Worm (Caenorhabditis elegans) whole organism, young adult: ENCODE data around the gene H25K10.2.
"Not testable (repeated sequence)": the region's sequence is repeated elsewhere in the genome, so short reads cannot be mapped to it uniquely, and the experiment has no call there.

Experiments used
- B0019.2 ChIP-seq: fragments of 200-800 bp; sonication (Bioruptor generic); conservative IDR thresholded peaks from 2 replicates; pipeline ENCODE4 v1.3.6; 2022; ENCODE audit warnings: missing genetic modification reagents, missing genetic modification characterization, missing compliant biosample characterization
- B0035.1 ChIP-seq: sonication (generic microtip); optimal IDR thresholded peaks from 2 replicates; lab custom pipeline; 2016; ENCODE audit warnings: missing genetic modification characterization, mild to moderate bottlenecking, missing compliant biosample characterization, missing genotype, missing genetic modification reagents
- F10E7.11 ChIP-seq: sonication (generic microtip); optimal IDR thresholded peaks from 2 replicates; lab custom pipeline; 2017; ENCODE audit warnings: mild to moderate bottlenecking, missing genetic modification characterization, moderate library complexity, missing compliant biosample characterization
- Y53F4B.3 ChIP-seq: fragments of 200-800 bp; sonication (Bioruptor generic); IDR thresholded peaks from 2 replicates; pipeline ENCODE4 v1.3.6; 2022; ENCODE audit warnings: missing genetic modification reagents, missing genetic modification characterization, missing compliant biosample characterization
- Y53G8AR.9 ChIP-seq: fragments of 200-800 bp; sonication (Bioruptor generic); conservative IDR thresholded peaks from 2 replicates; pipeline ENCODE4 v1.3.6; 2022; ENCODE audit warnings: missing genetic modification reagents, missing genetic modification characterization, missing compliant biosample characterization
- Y67H2A.10 ChIP-seq: fragments of 200-800 bp; sonication (Bioruptor generic); conservative IDR thresholded peaks from 2 replicates; pipeline ENCODE4 v1.3.6; 2022; ENCODE audit warnings: missing genetic modification reagents, missing genetic modification characterization, missing compliant biosample characterization
- ZK185.1 ChIP-seq: sonication (generic microtip); optimal IDR thresholded peaks from 2 replicates; lab custom pipeline; 2016; ENCODE audit warnings: mild to moderate bottlenecking, missing genetic modification characterization, missing compliant biosample characterization; ENCODE audit not compliant: poor library complexity, severe bottlenecking
- akir-1 ChIP-seq: fragments of 200-800 bp; sonication (Bioruptor generic); optimal IDR thresholded peaks from 2 replicates; lab custom pipeline; 2018; ENCODE audit warnings: mild to moderate bottlenecking, missing genetic modification characterization, moderate library complexity, missing compliant biosample characterization
- attf-5 ChIP-seq: fragments of 200-800 bp; sonication (Bioruptor generic); optimal IDR thresholded peaks from 2 replicates; lab custom pipeline; 2018; ENCODE audit warnings: mild to moderate bottlenecking, missing genetic modification characterization, missing compliant biosample characterization
- attf-6 ChIP-seq: fragments of 200-800 bp; sonication (Bioruptor generic); IDR thresholded peaks from 2 replicates; pipeline ENCODE4 v1.3.6; 2022; ENCODE audit warnings: missing genetic modification reagents, missing genetic modification characterization, missing compliant biosample characterization
- ceh-58 ChIP-seq: fragments of 200-800 bp; sonication (Bioruptor generic); IDR thresholded peaks from 2 replicates; pipeline ENCODE4 v1.3.6; 2022; ENCODE audit warnings: missing genetic modification characterization, missing compliant biosample characterization
- dpff-1 ChIP-seq: sonication (generic microtip); optimal IDR thresholded peaks from 2 replicates; lab custom pipeline; 2017; ENCODE audit warnings: mild to moderate bottlenecking, missing genetic modification characterization, missing compliant biosample characterization
- dpl-1 ChIP-seq: fragments of 150-350 bp; optimal IDR thresholded peaks from 2 replicates; lab custom pipeline; 2014; ENCODE audit warnings: missing biosample characterization, missing genetic modification reagents, missing genetic modification characterization
- efl-1 ChIP-seq: fragments of 150-350 bp; optimal IDR thresholded peaks from 2 replicates; lab custom pipeline; 2014; ENCODE audit warnings: missing biosample characterization, missing genetic modification reagents, missing genetic modification characterization
- hlh-12 ChIP-seq: sonication (generic microtip); optimal IDR thresholded peaks from 2 replicates; lab custom pipeline; 2016; ENCODE audit warnings: missing genetic modification characterization, missing compliant biosample characterization
- lir-1 ChIP-seq: fragments of 200-800 bp; sonication (Bioruptor generic); conservative IDR thresholded peaks from 2 replicates; pipeline ENCODE4 v1.3.6; 2022; ENCODE audit warnings: missing genetic modification reagents, missing genetic modification characterization, missing compliant biosample characterization
- lsy-27 ChIP-seq: sonication (generic microtip); optimal IDR thresholded peaks from 2 replicates; lab custom pipeline; 2017; ENCODE audit warnings: missing genetic modification characterization, mild to moderate bottlenecking, missing compliant biosample characterization, antibody characterized with exemption, missing genotype, borderline replicate concordance; ENCODE audit not compliant: insufficient read depth
- madf-10 ChIP-seq: sonication (generic microtip); optimal IDR thresholded peaks from 2 replicates; lab custom pipeline; 2016; ENCODE audit warnings: mild to moderate bottlenecking, missing genetic modification characterization, missing compliant biosample characterization
- madf-3 ChIP-seq: fragments of 200-800 bp; sonication (Bioruptor generic); IDR thresholded peaks from 2 replicates; pipeline ENCODE4 v1.3.6; 2022; ENCODE audit warnings: missing genetic modification reagents, missing genetic modification characterization, missing compliant biosample characterization
- madf-6 ChIP-seq: fragments of 200-800 bp; sonication (Bioruptor generic); IDR thresholded peaks from 2 replicates; pipeline ENCODE4 v1.3.6; 2022; ENCODE audit warnings: missing genetic modification reagents, missing genetic modification characterization, missing compliant biosample characterization
- nfya-2 ChIP-seq: fragments of 200-800 bp; sonication (Bioruptor generic); IDR thresholded peaks from 2 replicates; pipeline ENCODE4 v1.3.6; 2022; ENCODE audit warnings: missing genetic modification reagents, missing genetic modification characterization, missing compliant biosample characterization
- nhr-80 ChIP-seq: sonication (generic microtip); optimal IDR thresholded peaks from 2 replicates; lab custom pipeline; 2016; ENCODE audit warnings: missing genetic modification characterization, missing compliant biosample characterization
- nhr-90 ChIP-seq: sonication (generic microtip); optimal IDR thresholded peaks from 2 replicates; lab custom pipeline; 2016; ENCODE audit warnings: missing genotype, mild to moderate bottlenecking, missing genetic modification characterization, missing compliant biosample characterization
- sdz-38 ChIP-seq: sonication (generic microtip); optimal IDR thresholded peaks from 2 replicates; lab custom pipeline; 2016; ENCODE audit warnings: missing genotype, missing genetic modification characterization, missing compliant biosample characterization
- snpc-1.1 ChIP-seq: sonication (generic microtip); optimal IDR thresholded peaks from 2 replicates; lab custom pipeline; 2017; ENCODE audit warnings: missing genetic modification characterization, mild to moderate bottlenecking, missing compliant biosample characterization, antibody characterized with exemption, moderate library complexity, missing genotype, missing genetic modification reagents; ENCODE audit not compliant: insufficient read depth
- snpc-1.3 ChIP-seq: sonication (generic microtip); optimal IDR thresholded peaks from 2 replicates; lab custom pipeline; 2017; ENCODE audit warnings: missing genetic modification characterization, mild to moderate bottlenecking, missing compliant biosample characterization, antibody characterized with exemption, moderate library complexity, missing genotype, missing genetic modification reagents; ENCODE audit not compliant: insufficient read depth
- snpc-3.4 ChIP-seq: sonication (generic microtip); optimal IDR thresholded peaks from 2 replicates; lab custom pipeline; 2017; ENCODE audit warnings: missing genetic modification characterization, mild to moderate bottlenecking, missing compliant biosample characterization, antibody characterized with exemption, moderate library complexity, missing genotype, missing genetic modification reagents
- snpc-4 ChIP-seq, 5 experiments: fragments of 150-350 bp in 1 of 5; sonication (generic microtip) in 4 of 5; optimal IDR thresholded peaks; 2 replicates each; lab custom pipeline; 2014 to 2018; ENCODE audit warnings: missing genetic modification characterization in 5 of 5, missing biosample characterization in 3 of 5, antibody characterized with exemption in 2 of 5, mild to moderate bottlenecking in 2 of 5, missing compliant biosample characterization in 2 of 5, missing genotype in 2 of 5, moderate library complexity in 2 of 5, missing genetic modification reagents in 1 of 5
- tbp1 ChIP-seq: fragments of 200-800 bp; sonication (Bioruptor generic); optimal IDR thresholded peaks from 2 replicates; lab custom pipeline; 2018; ENCODE audit warnings: mild to moderate bottlenecking, missing genetic modification characterization, missing compliant biosample characterization
- unc-130 ChIP-seq: sonication (generic microtip); optimal IDR thresholded peaks from 2 replicates; lab custom pipeline; 2016; ENCODE audit warnings: missing genetic modification reagents, missing genetic modification characterization, missing compliant biosample characterization
- zim-3 ChIP-seq: sonication (generic microtip); optimal IDR thresholded peaks from 2 replicates; lab custom pipeline; 2017; ENCODE audit warnings: mild to moderate bottlenecking, missing genetic modification characterization, moderate library complexity, missing compliant biosample characterization
- ztf-26 ChIP-seq: sonication (generic microtip); optimal IDR thresholded peaks from 2 replicates; lab custom pipeline; 2017; ENCODE audit warnings: missing genetic modification characterization, missing compliant biosample characterization
- ztf-28 ChIP-seq: fragments of 200-800 bp; sonication (Bioruptor generic); IDR thresholded peaks from 2 replicates; pipeline ENCODE4 v1.3.6; 2022; ENCODE audit warnings: missing genetic modification reagents, missing genetic modification characterization, missing compliant biosample characterization

The H25K10.2 gene

DNA sequence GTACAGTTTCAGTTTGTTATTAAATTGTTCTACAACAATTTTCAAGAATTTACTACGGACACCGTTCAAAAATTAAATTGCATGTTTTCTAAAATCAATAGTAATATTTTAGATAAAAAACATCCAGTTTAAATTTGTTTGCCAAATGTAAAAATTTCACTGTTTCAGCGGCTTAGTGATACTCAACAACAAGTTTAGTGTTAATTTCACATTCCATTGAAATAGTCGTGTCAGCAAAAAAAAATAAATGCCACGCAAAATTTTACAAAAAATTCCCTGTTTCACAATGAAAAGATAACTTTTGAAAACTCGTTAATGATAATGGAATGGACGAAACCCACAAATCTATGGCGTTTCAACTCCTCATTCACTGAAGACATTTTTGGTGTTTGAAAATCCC lies 5.4 kb upstream of the H25K10.2 start:
- peak; percentile 54; the same call in 1 of the 2 replicates for TF ChIP-seq attf-6 (GFP tag; lab: Robert Waterston, UW)
- no peak for TF ChIP-seq ztf-26 (tag; lab: Kevin White, UChicago)
- TF ChIP-seq snpc-4 (GFP tag; optimal IDR thresholded peaks at IDR 0.05; lab: Kevin White, UChicago): no peak
- peak in 2 of 4 experiments; percentile 22 to 58 for TF ChIP-seq snpc-4 (tag; optimal IDR thresholded peaks at IDR 0.05; lab: Kevin White, UChicago)
- TF ChIP-seq Y53G8AR.9: no peak
- TF ChIP-seq lsy-27 (tag; lab: Kevin White, UChicago): no peak

ce11 chrIV:16209440-16209839 lies 1.4 kb downstream of the H25K10.2 start:
- TF ChIP-seq snpc-1.1 (tag; lab: Kevin White, UChicago) (peak; percentile 52), snpc-4 (tag; optimal IDR thresholded peaks at IDR 0.05; lab: Kevin White, UChicago) (peak; percentile 20 to 92 (median 65)), attf-6 (GFP tag; lab: Robert Waterston, UW) (peak; percentile 78)
- not testable (repeated sequence) for TF ChIP-seq snpc-4 (GFP tag; optimal IDR thresholded peaks at IDR 0.05; lab: Kevin White, UChicago)
- TF ChIP-seq, all 124 proteins: peak for 3; not testable (repeated sequence) for 121

DNA sequence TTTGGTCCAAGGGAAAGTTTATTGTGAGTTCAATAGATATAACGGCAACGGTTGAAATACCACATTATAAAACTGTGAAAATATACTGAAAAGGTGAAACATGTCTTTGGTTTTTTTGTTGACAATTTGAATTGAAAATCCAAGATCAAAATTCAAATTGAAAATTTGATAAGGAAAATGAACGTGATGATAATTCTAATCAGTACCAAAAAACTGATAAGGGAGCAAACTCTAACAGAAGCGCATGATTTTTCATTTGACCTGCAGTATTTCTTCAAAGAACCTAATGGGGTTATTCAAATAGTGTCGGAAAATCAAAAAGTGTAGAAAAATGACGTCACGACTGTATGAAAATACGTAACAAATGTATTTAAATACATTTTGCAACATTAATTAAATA lies 7.4 kb downstream of the H25K10.2 start:
- TF ChIP-seq ceh-58 (GFP tag; lab: Robert Waterston, UW): no peak
- no peak for TF ChIP-seq B0035.1 (tag; lab: Kevin White, UChicago)
- TF ChIP-seq nhr-80: peak; percentile 66

ce11 chrIV:16202074-16202473 lies 8.7 kb downstream of the H25K10.2 start, which contains the start of gene H25K10.1:
TSS of gene H25K10.1 (plus strand) at chrIV:16202374.
- TF ChIP-seq snpc-1.3 (tag; lab: Kevin White, UChicago) (no peak), sdz-38 (tag; lab: Kevin White, UChicago) (no peak), hlh-12 (tag; lab: Kevin White, UChicago) (no peak), ztf-28 (GFP tag; lab: Robert Waterston, UW) (no peak), tbp1 (GFP tag; lab: Kevin White, UChicago) (no peak), ZK185.1 (tag; lab: Kevin White, UChicago) (no peak), ztf-26 (tag; lab: Kevin White, UChicago) (no peak), unc-130 (GFP tag; lab: Kevin White, UChicago) (no peak), nfya-2 (GFP tag; lab: Robert Waterston, UW) (no peak), lir-1 (GFP tag; lab: Robert Waterston, UW) (no peak), dpff-1 (tag; lab: Kevin White, UChicago) (no peak), zim-3 (tag; lab: Kevin White, UChicago) (no peak)

DNA sequence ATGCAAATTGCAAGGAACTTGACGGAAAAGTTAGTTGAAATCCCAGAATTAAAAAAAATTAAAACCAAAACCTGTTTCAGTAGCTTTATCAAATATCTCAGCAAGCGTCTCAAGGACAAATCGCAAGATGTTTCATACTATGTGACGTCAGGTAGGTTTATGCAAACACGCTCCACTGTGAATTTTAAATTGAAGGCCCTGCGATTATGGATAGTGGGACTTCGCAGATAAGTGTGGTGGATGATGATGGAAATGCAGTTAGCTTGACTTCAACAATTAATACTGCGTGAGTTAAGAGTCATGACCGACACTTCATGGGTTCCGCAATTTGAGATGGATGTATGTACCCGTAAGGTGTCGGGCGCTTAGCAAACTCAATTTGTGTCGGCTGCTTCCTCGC lies 11.0 kb downstream of the H25K10.2 start:
- TF ChIP-seq dpff-1 (tag; lab: Kevin White, UChicago) (no peak), snpc-1.1 (tag; lab: Kevin White, UChicago) (peak; percentile 6), snpc-4 (GFP tag; optimal IDR thresholded peaks at IDR 0.05; lab: Kevin White, UChicago) (no peak), snpc-4 (tag; optimal IDR thresholded peaks at IDR 0.05; lab: Kevin White, UChicago) (peak in 2 of 4 experiments; percentile 15 to 77)

DNA sequence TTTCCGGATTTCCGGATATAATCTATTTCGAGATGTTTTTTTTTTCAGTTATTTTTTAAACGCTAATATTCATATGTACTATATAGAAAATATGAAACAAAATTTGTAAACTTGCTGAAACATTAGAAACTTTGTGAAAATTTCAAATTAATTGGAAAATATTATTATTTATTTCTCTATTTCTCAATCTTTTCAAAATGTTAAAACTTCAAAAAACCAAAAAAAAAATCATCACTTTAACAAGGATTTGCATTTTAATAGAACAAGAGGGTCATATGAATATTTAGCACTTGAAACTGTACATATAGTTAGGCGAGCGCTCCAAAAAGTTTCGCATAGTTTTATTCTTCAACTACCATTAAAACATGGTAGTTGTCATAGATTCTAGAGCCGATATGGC lies 14.1 kb downstream of the H25K10.2 start, which contains the start of gene Y7A9A.1:
Gene Y7A9A.1, plus strand, starts transcription at position 301 of the 400 bp plus-strand sequence.
- no peak for TF ChIP-seq madf-10 (tag; lab: Kevin White, UChicago)
- no peak for TF ChIP-seq dpl-1 (GFP tag; lab: Kevin White, UChicago)
- TF ChIP-seq B0019.2 (GFP tag; lab: Robert Waterston, UW): no peak
- no peak for TF ChIP-seq attf-6 (GFP tag; lab: Robert Waterston, UW)
- TF ChIP-seq Y53F4B.3 (GFP tag; lab: Robert Waterston, UW): no peak
- TF ChIP-seq Y67H2A.10 (GFP tag; lab: Robert Waterston, UW): no peak
- TF ChIP-seq F10E7.11 (tag; lab: Kevin White, UChicago): no peak
- TF ChIP-seq akir-1: no peak
- TF ChIP-seq nhr-90: no peak
- TF ChIP-seq madf-3 (GFP tag; lab: Robert Waterston, UW): no peak
- no peak for TF ChIP-seq madf-6 (GFP tag; lab: Robert Waterston, UW)
- no peak for TF ChIP-seq snpc-4 (GFP tag; optimal IDR thresholded peaks at IDR 0.05; lab: Kevin White, UChicago)
- no peak for TF ChIP-seq snpc-4 (tag; optimal IDR thresholded peaks at IDR 0.05; lab: Kevin White, UChicago)
- no peak for TF ChIP-seq attf-5 (GFP tag; lab: Kevin White, UChicago)
- no peak for TF ChIP-seq snpc-3.4 (tag; lab: Kevin White, UChicago)
- TF ChIP-seq efl-1: no peak
